Fruit fly (Drosophila melanogaster): ENCODE data around the gene CG31495.

CG31495 gene

dm6 chr3R:13839883-13840412, at the start of gene CG31495:
Gene CG31495 (minus strand): TSS chr3R:13839934.
- TF ChIP-seq insv (optimal IDR thresholded peaks at IDR 0.05) (no peak), psq (optimal IDR thresholded peaks at IDR 0.05) (no peak), ttk (optimal IDR thresholded peaks at IDR 0.05) (no peak), h (optimal IDR thresholded peaks at IDR 0.05) (no peak)

dm6 chr3R:13888332-13888731, 48.6 kb upstream of the CG31495 start:
- TF ChIP-seq h (optimal IDR thresholded peaks at IDR 0.05), result no peak
- no peak for TF ChIP-seq insv (optimal IDR thresholded peaks at IDR 0.05)
- no peak for TF ChIP-seq psq (optimal IDR thresholded peaks at IDR 0.05)
- TF ChIP-seq Myc (optimal IDR thresholded peaks at IDR 0.05), result no peak
- TF ChIP-seq ttk (optimal IDR thresholded peaks at IDR 0.05), result no peak
- no peak for TF ChIP-seq Sin3A (optimal IDR thresholded peaks at IDR 0.05)

dm6 chr3R:13887812-13888211, 48.1 kb upstream of the CG31495 start:
- TF ChIP-seq psq (optimal IDR thresholded peaks at IDR 0.05) (no peak), Myc (optimal IDR thresholded peaks at IDR 0.05) (no peak), ttk (optimal IDR thresholded peaks at IDR 0.05) (no peak), h (optimal IDR thresholded peaks at IDR 0.05) (no peak), insv (optimal IDR thresholded peaks at IDR 0.05) (no peak), Sin3A (optimal IDR thresholded peaks at IDR 0.05) (no peak)

- no peak for TF ChIP-seq h (optimal IDR thresholded peaks at IDR 0.05)
- TF ChIP-seq Myc (optimal IDR thresholded peaks at IDR 0.05), result no peak
- no peak for TF ChIP-seq ttk (optimal IDR thresholded peaks at IDR 0.05)
- TF ChIP-seq insv (optimal IDR thresholded peaks at IDR 0.05), result no peak
- TF ChIP-seq Sin3A (optimal IDR thresholded peaks at IDR 0.05), result no peak
- no peak for TF ChIP-seq psq (optimal IDR thresholded peaks at IDR 0.05)
Measured at dm6 chr3R:13884929-13885328, 45.2 kb upstream of the CG31495 start.

- no peak for TF ChIP-seq ttk (optimal IDR thresholded peaks at IDR 0.05)
Measured at dm6 chr3R:13883388-13883787, 43.7 kb upstream of the CG31495 start.

dm6 chr3R:13880872-13881271, 41.1 kb upstream of the CG31495 start:
- TF ChIP-seq Sin3A (optimal IDR thresholded peaks at IDR 0.05), result no peak
- no peak for TF ChIP-seq Myc (optimal IDR thresholded peaks at IDR 0.05)
- TF ChIP-seq h (optimal IDR thresholded peaks at IDR 0.05), result no peak
- TF ChIP-seq insv (optimal IDR thresholded peaks at IDR 0.05), result no peak
- TF ChIP-seq ttk (optimal IDR thresholded peaks at IDR 0.05), result no peak
- TF ChIP-seq psq (optimal IDR thresholded peaks at IDR 0.05), result no peak

- no peak for TF ChIP-seq h (optimal IDR thresholded peaks at IDR 0.05)
- TF ChIP-seq Myc (optimal IDR thresholded peaks at IDR 0.05), result no peak
- TF ChIP-seq insv (optimal IDR thresholded peaks at IDR 0.05), result no peak
- TF ChIP-seq Sin3A (optimal IDR thresholded peaks at IDR 0.05), result no peak
- TF ChIP-seq ttk (optimal IDR thresholded peaks at IDR 0.05), result no peak
- no peak for TF ChIP-seq psq (optimal IDR thresholded peaks at IDR 0.05)
Measured at dm6 chr3R:13879349-13879748, 39.6 kb upstream of the CG31495 start.

dm6 chr3R:13877125-13877524, 37.4 kb upstream of the CG31495 start:
- TF ChIP-seq psq (optimal IDR thresholded peaks at IDR 0.05) (no peak), insv (optimal IDR thresholded peaks at IDR 0.05) (no peak), h (optimal IDR thresholded peaks at IDR 0.05) (no peak), Sin3A (optimal IDR thresholded peaks at IDR 0.05) (no peak), ttk (optimal IDR thresholded peaks at IDR 0.05) (no peak), Myc (optimal IDR thresholded peaks at IDR 0.05) (no peak)

- TF ChIP-seq Myc (optimal IDR thresholded peaks at IDR 0.05) (no peak), psq (optimal IDR thresholded peaks at IDR 0.05) (no peak), insv (optimal IDR thresholded peaks at IDR 0.05) (no peak), Sin3A (optimal IDR thresholded peaks at IDR 0.05) (no peak), ttk (optimal IDR thresholded peaks at IDR 0.05) (no peak), h (optimal IDR thresholded peaks at IDR 0.05) (no peak)
Measured at dm6 chr3R:13875438-13875861, 35.7 kb upstream of the CG31495 start.

- TF ChIP-seq ttk (optimal IDR thresholded peaks at IDR 0.05), result no peak
- no peak for TF ChIP-seq Myc (optimal IDR thresholded peaks at IDR 0.05)
- no peak for TF ChIP-seq insv (optimal IDR thresholded peaks at IDR 0.05)
- no peak for TF ChIP-seq psq (optimal IDR thresholded peaks at IDR 0.05)
- TF ChIP-seq Sin3A (optimal IDR thresholded peaks at IDR 0.05), result no peak
- no peak for TF ChIP-seq h (optimal IDR thresholded peaks at IDR 0.05)
Measured at dm6 chr3R:13874866-13875417, 35.2 kb upstream of the CG31495 start, which contains the start of gene E5. Gene E5 (minus strand): TSS chr3R:13874916.

- TF ChIP-seq insv (optimal IDR thresholded peaks at IDR 0.05), result no peak
- TF ChIP-seq psq (optimal IDR thresholded peaks at IDR 0.05), result no peak
- no peak for TF ChIP-seq Myc (optimal IDR thresholded peaks at IDR 0.05)
- TF ChIP-seq Sin3A (optimal IDR thresholded peaks at IDR 0.05), result no peak
- no peak for TF ChIP-seq ttk (optimal IDR thresholded peaks at IDR 0.05)
- TF ChIP-seq h (optimal IDR thresholded peaks at IDR 0.05), result no peak
Measured at dm6 chr3R:13872161-13872560, 32.4 kb upstream of the CG31495 start.

- no peak for TF ChIP-seq ttk (optimal IDR thresholded peaks at IDR 0.05)
Measured at dm6 chr3R:13861805-13862204, 22.1 kb upstream of the CG31495 start.

- TF ChIP-seq ttk (optimal IDR thresholded peaks at IDR 0.05), result no peak
- TF ChIP-seq Myc (optimal IDR thresholded peaks at IDR 0.05), result no peak
Measured at dm6 chr3R:13859242-13859641, 19.5 kb upstream of the CG31495 start.
